Worm (Caenorhabditis elegans) whole organism, L3 larva: Measurements from ENCODE around the gene W02D7.8.
"Not testable (repeated sequence)": the region's sequence is repeated elsewhere in the genome, so short reads cannot be mapped to it uniquely, and the experiment has no call there.

Source experiments
- ZK546.5 ChIP-seq: sonication (generic microtip); optimal IDR thresholded peaks from 2 replicates; lab custom pipeline; 2017; ENCODE audit warnings: missing biosample characterization, missing genetic modification characterization
- aly-2 ChIP-seq: fragments of 150-350 bp; optimal IDR thresholded peaks from 2 replicates; lab custom pipeline; 2014; ENCODE audit warnings: missing biosample characterization, missing genetic modification characterization
- ama-1 ChIP-seq: fragments of 150-350 bp; optimal IDR thresholded peaks from 2 replicates; lab custom pipeline; 2018
- ceh-16 ChIP-seq: sonication (generic microtip); optimal IDR thresholded peaks from 2 replicates; lab custom pipeline; 2017; ENCODE audit warnings: missing biosample characterization, missing genetic modification characterization
- ceh-28 ChIP-seq: fragments of 150-350 bp; optimal IDR thresholded peaks from 2 replicates; lab custom pipeline; 2014; ENCODE audit warnings: missing biosample characterization, missing genetic modification reagents, missing genetic modification characterization
- ceh-82 ChIP-seq: fragments of 150-350 bp; optimal IDR thresholded peaks from 2 replicates; lab custom pipeline; 2014; ENCODE audit warnings: missing biosample characterization, missing genetic modification characterization
- ceh-9 ChIP-seq: sonication (generic microtip); optimal IDR thresholded peaks from 2 replicates; lab custom pipeline; 2018; ENCODE audit warnings: missing biosample characterization, missing genetic modification characterization
- daf-12 ChIP-seq: fragments of 150-350 bp; optimal IDR thresholded peaks from 2 replicates; lab custom pipeline; 2014; ENCODE audit warnings: missing biosample characterization, missing genetic modification reagents, missing genetic modification characterization
- egl-5 ChIP-seq: fragments of 150-350 bp; optimal IDR thresholded peaks from 2 replicates; lab custom pipeline; 2017; ENCODE audit warnings: missing biosample characterization, missing genetic modification reagents, missing genetic modification characterization, inconsistent platforms
- elt-1 ChIP-seq: fragments of 150-350 bp; optimal IDR thresholded peaks from 2 replicates; lab custom pipeline; 2014; ENCODE audit warnings: missing biosample characterization, missing genetic modification characterization
- elt-2 ChIP-seq: sonication (generic microtip); optimal IDR thresholded peaks from 2 replicates; lab custom pipeline; 2016; ENCODE audit warnings: missing genetic modification reagents, mild to moderate bottlenecking, missing genetic modification characterization, missing compliant biosample characterization
- elt-3 ChIP-seq, 3 experiments: fragments of 150-350 bp in 1 of 3; sonication (generic microtip) in 2 of 3; optimal IDR thresholded peaks; 2 replicates in 2 of 3; 4 replicates in 1 of 3; lab custom pipeline; 2014 to 2017; ENCODE audit warnings: missing biosample characterization in 3 of 3, missing genetic modification characterization in 3 of 3
- eor-1 ChIP-seq, 2 experiments: fragments of 150-350 bp; optimal IDR thresholded peaks; 2 replicates each; lab custom pipeline; 2014 to 2018; ENCODE audit warnings: missing biosample characterization in 2 of 2, missing genetic modification characterization in 2 of 2
- fos-1 ChIP-seq: fragments of 150-350 bp; optimal IDR thresholded peaks from 2 replicates; lab custom pipeline; 2014; ENCODE audit warnings: missing biosample characterization, missing genetic modification characterization
- hmg-11 ChIP-seq: sonication (generic microtip); optimal IDR thresholded peaks from 2 replicates; lab custom pipeline; 2016; ENCODE audit warnings: missing genetic modification characterization, missing compliant biosample characterization
- jun-1 ChIP-seq: fragments of 150-350 bp; optimal IDR thresholded peaks from 2 replicates; lab custom pipeline; 2014; ENCODE audit warnings: missing biosample characterization, missing genetic modification reagents, missing genetic modification characterization
- lin-15B ChIP-seq: fragments of 150-350 bp; optimal IDR thresholded peaks from 2 replicates; lab custom pipeline; 2014; ENCODE audit warnings: missing biosample characterization, missing genetic modification characterization
- lin-39 ChIP-seq: fragments of 150-350 bp; optimal IDR thresholded peaks from 2 replicates; lab custom pipeline; 2018; ENCODE audit warnings: missing biosample characterization, missing genetic modification reagents, missing genetic modification characterization
- lsy-12 ChIP-seq: sonication (generic microtip); optimal IDR thresholded peaks from 2 replicates; lab custom pipeline; 2016; ENCODE audit warnings: mild to moderate bottlenecking, missing genetic modification characterization, missing compliant biosample characterization
- mml-1 ChIP-seq: fragments of 150-350 bp; sonication (generic microtip); optimal IDR thresholded peaks from 3 replicates; lab custom pipeline; 2014; ENCODE audit warnings: missing biosample characterization, missing genetic modification characterization
- nfya-1 ChIP-seq: sonication (generic microtip); optimal IDR thresholded peaks from 2 replicates; lab custom pipeline; 2017; ENCODE audit warnings: missing genetic modification characterization, mild to moderate bottlenecking, missing compliant biosample characterization, antibody characterized with exemption, moderate library complexity; ENCODE audit not compliant: insufficient read depth
- nhr-12 ChIP-seq: fragments of 150-350 bp; optimal IDR thresholded peaks from 2 replicates; lab custom pipeline; 2014; ENCODE audit warnings: missing biosample characterization, missing genetic modification characterization
- nhr-237 ChIP-seq: fragments of 150-350 bp; optimal IDR thresholded peaks from 2 replicates; lab custom pipeline; 2014; ENCODE audit warnings: missing biosample characterization, missing genetic modification characterization
- nhr-25 ChIP-seq: sonication (generic microtip); optimal IDR thresholded peaks from 2 replicates; lab custom pipeline; 2017; ENCODE audit warnings: missing biosample characterization, missing genetic modification characterization
- nhr-28 ChIP-seq: fragments of 150-350 bp; optimal IDR thresholded peaks from 2 replicates; lab custom pipeline; 2014; ENCODE audit warnings: missing biosample characterization, missing genetic modification characterization
- nhr-43 ChIP-seq: sonication (generic microtip); optimal IDR thresholded peaks from 2 replicates; lab custom pipeline; 2016; ENCODE audit warnings: mild to moderate bottlenecking, missing genetic modification characterization, missing compliant biosample characterization; ENCODE audit not compliant: poor library complexity, severe bottlenecking
- nhr-67 ChIP-seq: fragments of 150-350 bp; optimal IDR thresholded peaks from 2 replicates; lab custom pipeline; 2014; ENCODE audit warnings: missing biosample characterization, missing genetic modification characterization
- nhr-76 ChIP-seq: fragments of 150-350 bp; sonication (generic microtip); optimal IDR thresholded peaks from 5 replicates; lab custom pipeline; 2014; ENCODE audit warnings: missing biosample characterization, missing genetic modification characterization
- nhr-77 ChIP-seq: fragments of 150-350 bp; optimal IDR thresholded peaks from 2 replicates; lab custom pipeline; 2014; ENCODE audit warnings: missing biosample characterization, missing genetic modification characterization
- pha-4 ChIP-seq: fragments of 150-350 bp; optimal IDR thresholded peaks from 2 replicates; lab custom pipeline; 2014; ENCODE audit warnings: missing biosample characterization, missing genetic modification reagents, missing genetic modification characterization
- pqm-1 ChIP-seq: fragments of 150-350 bp; optimal IDR thresholded peaks from 2 replicates; lab custom pipeline; 2017; ENCODE audit warnings: missing biosample characterization, missing genetic modification characterization, inconsistent platforms
- skn-1 ChIP-seq: fragments of 150-350 bp; optimal IDR thresholded peaks from 2 replicates; lab custom pipeline; 2014; ENCODE audit warnings: missing biosample characterization, missing genetic modification characterization
- snpc-4 ChIP-seq: fragments of 150-350 bp; optimal IDR thresholded peaks from 2 replicates; lab custom pipeline; 2014; ENCODE audit warnings: missing biosample characterization, missing genetic modification characterization
- unc-39 ChIP-seq: sonication (generic microtip); optimal IDR thresholded peaks from 4 replicates; lab custom pipeline; 2017; ENCODE audit warnings: missing biosample characterization, missing genetic modification characterization
- unc-62 ChIP-seq: fragments of 150-350 bp; sonication (generic microtip); optimal IDR thresholded peaks from 4 replicates; lab custom pipeline; 2014; ENCODE audit warnings: missing biosample characterization, missing genetic modification reagents, missing genetic modification characterization
- ztf-11 ChIP-seq: fragments of 150-350 bp; optimal IDR thresholded peaks from 2 replicates; lab custom pipeline; 2014; ENCODE audit warnings: missing biosample characterization, missing genetic modification characterization
- ztf-4 ChIP-seq: fragments of 150-350 bp; optimal IDR thresholded peaks from 2 replicates; lab custom pipeline; 2014; ENCODE audit warnings: missing biosample characterization, missing genetic modification characterization

Gene W02D7.8

DNA sequence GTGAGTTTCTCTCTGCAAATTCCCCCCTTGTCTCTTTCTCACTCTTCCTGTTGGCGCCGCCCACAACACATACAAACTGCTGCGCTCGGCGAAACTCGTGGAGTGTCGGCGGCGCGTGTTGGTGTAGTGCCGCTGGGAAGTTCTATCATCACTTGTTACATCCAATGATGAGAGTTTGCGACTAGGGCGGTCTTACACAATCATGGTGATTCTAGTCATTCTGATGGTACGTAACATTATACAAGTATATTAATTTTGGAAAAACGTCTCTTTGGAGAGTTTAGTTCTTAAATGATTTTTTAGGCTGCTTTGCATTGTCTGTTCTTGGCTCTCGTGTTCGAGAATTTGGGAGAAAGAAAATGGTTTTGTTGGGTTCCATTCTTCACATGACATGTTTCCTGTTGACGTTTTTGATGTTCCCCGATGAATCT lies 42.7 kb upstream of the W02D7.8 start (continued):
- TF ChIP-seq egl-5 (no peak), unc-39 (tag; lab: Kevin White, UChicago) (no peak), jun-1 (tag; lab: Kevin White, UChicago) (peak; percentile 33), nhr-25 (tag; lab: Kevin White, UChicago) (peak; percentile 84), fos-1 (tag; lab: Kevin White, UChicago) (peak; percentile 13), ztf-11 (tag; lab: Kevin White, UChicago) (no peak), nhr-237 (tag; lab: Kevin White, UChicago) (no peak), ceh-82 (tag; lab: Kevin White, UChicago) (peak; percentile 69), nhr-28 (no peak), lin-39 (tag; lab: Kevin White, UChicago) (peak; percentile 74), nhr-67 (no peak), ama-1 (peak; percentile 98), mml-1 (no peak), nhr-77 (tag; lab: Kevin White, UChicago) (peak; percentile 45), hmg-11 (peak; percentile 78), snpc-4 (tag; lab: Kevin White, UChicago) (peak; percentile 99), pha-4 (tag; lab: Kevin White, UChicago) (peak; percentile 73), unc-62 (GFP tag; lab: Kevin White, UChicago) (peak; percentile 45), ceh-9 (tag; lab: Kevin White, UChicago) (no peak), elt-1 (tag; lab: Kevin White, UChicago) (peak; percentile 19), skn-1 (peak; percentile 68)
- TF ChIP-seq, all 47 proteins: peak for 28

DNA sequence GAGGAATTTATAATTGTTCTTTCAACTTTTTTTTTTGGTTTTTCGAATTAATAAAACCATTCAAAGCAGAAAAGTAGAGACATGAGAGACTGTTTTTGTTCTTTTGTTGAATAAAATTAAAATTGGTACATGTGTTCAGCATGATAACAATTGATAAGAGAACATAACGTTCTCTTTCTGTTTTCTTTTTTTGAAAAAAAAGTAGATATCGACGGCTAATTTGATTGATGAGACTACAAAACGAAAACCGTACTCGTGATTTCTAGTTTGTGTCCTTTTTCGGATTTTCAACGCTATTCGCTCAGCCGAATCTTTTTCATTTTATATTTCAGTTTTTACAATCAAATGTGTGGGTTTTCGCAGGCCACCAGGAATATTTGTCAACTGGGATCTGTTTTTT lies 39.2 kb upstream of the W02D7.8 start, which contains the start of gene C08D8.1:
C08D8.1 (plus strand) TSS at position 324 of the 400 bp plus-strand sequence.
- no peak for TF ChIP-seq daf-12
- TF ChIP-seq nhr-25 (tag; lab: Kevin White, UChicago), result no peak
- no peak for TF ChIP-seq ceh-28 (tag; lab: Kevin White, UChicago)

DNA sequence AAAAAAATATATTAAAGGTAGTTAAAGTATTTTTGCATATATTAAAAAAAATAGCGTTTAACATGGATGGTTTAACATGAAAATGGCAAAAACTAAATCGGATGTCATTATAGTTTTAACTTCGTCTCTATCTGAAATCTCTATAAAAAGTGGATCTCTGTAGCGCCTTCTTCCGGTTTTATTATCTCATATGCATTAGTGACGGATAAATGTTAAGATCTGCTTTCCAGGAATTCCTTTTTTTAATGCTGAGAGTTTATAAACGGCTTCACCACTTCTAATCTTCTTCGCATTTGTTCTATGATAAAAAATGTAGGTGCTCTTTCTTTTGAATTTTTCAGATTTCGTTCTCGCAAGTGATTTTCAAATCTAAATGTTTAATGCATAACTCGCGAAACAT lies 36.1 kb upstream of the W02D7.8 start:
- TF ChIP-seq ztf-4 (tag; lab: Kevin White, UChicago), result no peak
- TF ChIP-seq jun-1 (tag; lab: Kevin White, UChicago), result no peak
- no peak for TF ChIP-seq hmg-11
- TF ChIP-seq nfya-1 (tag; lab: Kevin White, UChicago), result no peak
- TF ChIP-seq nhr-77 (tag; lab: Kevin White, UChicago), result no peak
- no peak for TF ChIP-seq nhr-67
- TF ChIP-seq ZK546.5 (tag; lab: Kevin White, UChicago), result no peak
- no peak for TF ChIP-seq egl-5
- TF ChIP-seq ztf-11 (tag; lab: Kevin White, UChicago), result no peak
- TF ChIP-seq nhr-76 (tag; lab: Kevin White, UChicago), result no peak
- TF ChIP-seq aly-2 (tag; lab: Kevin White, UChicago), result no peak
- TF ChIP-seq, all 47 proteins: peak for 0

DNA sequence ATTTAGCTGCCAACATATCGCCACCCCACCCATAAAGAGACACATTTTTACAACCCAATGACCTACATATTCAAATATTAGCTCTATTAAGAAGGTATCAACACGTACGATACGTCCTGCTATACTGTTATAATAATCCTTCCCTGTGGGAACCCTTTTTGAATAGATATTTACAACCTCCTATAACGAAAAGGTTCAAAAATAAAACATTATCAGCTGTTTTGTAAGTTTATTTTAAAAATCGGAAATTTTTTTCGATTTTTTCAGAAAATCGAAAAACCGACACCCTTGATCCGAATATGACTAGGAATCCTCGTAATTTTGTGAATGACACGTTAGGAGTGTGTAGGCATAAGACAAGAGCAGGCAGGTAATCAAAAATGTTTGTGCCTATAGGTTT lies 34.7 kb upstream of the W02D7.8 start, which contains the start of gene C08D8.7:
C08D8.7 (plus strand) TSS at position 301 of the 400 bp plus-strand sequence.
- not testable (repeated sequence) for TF ChIP-seq lin-15B, nhr-12, ceh-16 (tag; lab: Kevin White, UChicago)

DNA sequence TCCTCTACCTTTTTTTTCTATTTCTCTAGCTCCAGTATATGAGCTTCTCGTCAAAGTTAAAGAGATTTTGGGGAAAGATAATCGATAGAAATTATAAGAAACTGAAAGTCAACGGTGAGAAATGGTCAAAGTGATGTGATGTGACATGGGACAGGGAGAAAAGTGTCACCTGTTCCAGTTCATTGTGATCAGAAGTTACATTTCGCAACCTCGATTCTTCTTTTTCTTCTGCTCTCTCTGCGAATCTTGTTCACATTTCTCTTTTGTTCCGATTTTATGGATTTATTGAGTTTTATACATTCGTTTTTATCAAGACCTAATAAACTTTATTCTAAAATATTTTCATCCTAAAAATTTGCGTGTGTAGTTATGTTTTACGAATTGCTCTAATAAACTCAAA lies 29.4 kb upstream of the W02D7.8 start:
- TF ChIP-seq nhr-43 (tag; lab: Kevin White, UChicago) (no peak), jun-1 (tag; lab: Kevin White, UChicago) (no peak), pqm-1 (tag; lab: Kevin White, UChicago) (no peak), lsy-12 (tag; lab: Kevin White, UChicago) (no peak), nhr-77 (tag; lab: Kevin White, UChicago) (no peak), nhr-67 (no peak), nhr-76 (tag; lab: Kevin White, UChicago) (no peak), nhr-12 (tag; lab: Kevin White, UChicago) (no peak), eor-1 (tag; optimal IDR thresholded peaks at IDR 0.05; lab: Kevin White, UChicago) (no peak), elt-2 (tag; lab: Kevin White, UChicago) (no peak), elt-3 (tag; optimal IDR thresholded peaks at IDR 0.05; lab: Kevin White, UChicago) (no peak)
